8 worm cellular contexts compared by ENCODE assay signal in the genomic region with DNA sequence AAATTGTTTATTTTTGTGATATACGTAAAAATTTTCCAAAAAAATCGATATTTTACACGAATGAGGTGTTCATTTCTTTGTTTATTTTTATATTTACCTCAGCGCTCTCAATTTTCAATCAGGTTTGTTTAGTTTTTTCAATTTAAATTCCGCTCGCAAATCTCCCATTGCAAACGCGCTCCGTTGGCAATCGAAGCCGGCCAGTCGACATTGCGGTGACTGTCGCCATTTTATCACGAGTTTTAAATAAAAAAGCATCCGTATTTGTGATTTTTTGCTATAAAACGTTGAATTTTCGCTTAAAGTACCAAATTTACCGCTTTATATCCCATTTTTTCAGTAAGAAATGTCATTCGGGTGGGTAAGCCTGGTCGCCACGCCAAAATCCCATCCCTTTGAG.
TF ChIP-seq lines count a peak whose summit lies in the region.

TSS of gene slmp-1 (plus strand) at position 335 of the 400 bp plus-strand sequence.

TF ChIP-seq in whole organism, L1 larva, 84 proteins besides CTCF, POLR2A, EP300 and RAD21 (continues in another document):
- TF ChIP-seq ceh-82 (tag; optimal IDR thresholded peaks at IDR 0.05; lab: Kevin White, UChicago) (peak in 1 of 3 experiments; percentile 62), ceh-8 (GFP tag; optimal IDR thresholded peaks at IDR 0.05; lab: Kevin White, UChicago) (no peak), skn-1 (tag; optimal IDR thresholded peaks at IDR 0.05; lab: Kevin White, UChicago) (peak; percentile 75), nhr-11 (tag; optimal IDR thresholded peaks at IDR 0.05; lab: Kevin White, UChicago) (no peak), dpl-1 (GFP tag; optimal IDR thresholded peaks at IDR 0.05; lab: Kevin White, UChicago) (peak; percentile 87 to 93 (median 90)), blmp-1 (tag; optimal IDR thresholded peaks at IDR 0.05; lab: Kevin White, UChicago) (peak; percentile 24), unc-30 (tag; optimal IDR thresholded peaks at IDR 0.05; lab: Kevin White, UChicago) (no peak), mef-2 (tag; optimal IDR thresholded peaks at IDR 0.05; lab: Kevin White, UChicago) (no peak), elt-3 (tag; optimal IDR thresholded peaks at IDR 0.05; lab: Kevin White, UChicago) (peak in 1 of 6 experiments; percentile 68), Y116A8C.19 (tag; optimal IDR thresholded peaks at IDR 0.05; lab: Kevin White, UChicago; ENCODE audit: borderline replicate concordance) (no peak)

TF ChIP-seq in whole organism, L2 larva, 48 proteins besides CTCF, POLR2A, EP300 and RAD21 (continues in another document):
- TF ChIP-seq zag-1 (tag; optimal IDR thresholded peaks at IDR 0.05; lab: Kevin White, UChicago) (no peak), Y55F3AM.14 (GFP tag; optimal IDR thresholded peaks at IDR 0.05; lab: Kevin White, UChicago) (no peak), sma-9 (GFP tag; optimal IDR thresholded peaks at IDR 0.05; lab: Kevin White, UChicago) (peak; percentile 27), sma-9 (tag; optimal IDR thresholded peaks at IDR 0.05; lab: Kevin White, UChicago) (no peak), nhr-77 (tag; optimal IDR thresholded peaks at IDR 0.05; lab: Kevin White, UChicago) (no peak), fos-1 (tag; optimal IDR thresholded peaks at IDR 0.05; lab: Kevin White, UChicago) (peak; percentile 41), nhr-237 (tag; optimal IDR thresholded peaks at IDR 0.05; lab: Kevin White, UChicago) (no peak), nhr-12 (tag; optimal IDR thresholded peaks at IDR 0.05; lab: Kevin White, UChicago) (no peak), elt-3 (tag; optimal IDR thresholded peaks at IDR 0.05; lab: Kevin White, UChicago) (no peak), aly-2 (tag; optimal IDR thresholded peaks at IDR 0.05; lab: Kevin White, UChicago) (no peak), nhr-23 (tag; optimal IDR thresholded peaks at IDR 0.05; lab: Kevin White, UChicago) (no peak), ama-1 (optimal IDR thresholded peaks at IDR 0.05; lab: Kevin White, UChicago) (no peak)

TF ChIP-seq in whole organism, L3 larva, 47 proteins besides CTCF, POLR2A, EP300 and RAD21 (continues in another document):
- no peak for TF ChIP-seq ceh-28 (tag; optimal IDR thresholded peaks at IDR 0.05; lab: Kevin White, UChicago)
- peak; percentile 11 for TF ChIP-seq jun-1 (tag; optimal IDR thresholded peaks at IDR 0.05; lab: Kevin White, UChicago)
- TF ChIP-seq daf-12 (tag; optimal IDR thresholded peaks at IDR 0.05; lab: Kevin White, UChicago): no peak
- TF ChIP-seq ceh-16 (tag; optimal IDR thresholded peaks at IDR 0.05; lab: Kevin White, UChicago): no peak
- no peak for TF ChIP-seq fos-1 (tag; optimal IDR thresholded peaks at IDR 0.05; lab: Kevin White, UChicago)
- peak; percentile 30 for TF ChIP-seq lin-39 (tag; optimal IDR thresholded peaks at IDR 0.05; lab: Kevin White, UChicago)
- TF ChIP-seq snpc-4 (tag; optimal IDR thresholded peaks at IDR 0.05; lab: Kevin White, UChicago): peak; percentile 65
- TF ChIP-seq unc-62 (GFP tag; optimal IDR thresholded peaks at IDR 0.05; lab: Kevin White, UChicago): no peak
- no peak for TF ChIP-seq zag-1 (tag; optimal IDR thresholded peaks at IDR 0.05; lab: Kevin White, UChicago)
- peak; percentile 78 for TF ChIP-seq nfya-1 (tag; optimal IDR thresholded peaks at IDR 0.05; lab: Kevin White, UChicago; ENCODE audit: insufficient read depth)
- peak; percentile 82 for TF ChIP-seq pha-4 (tag; optimal IDR thresholded peaks at IDR 0.05; lab: Kevin White, UChicago)

TF ChIP-seq in whole organism, L4 larva, 104 proteins besides CTCF, POLR2A, EP300 and RAD21 (continues in another document):
- TF ChIP-seq mes-2 (tag; optimal IDR thresholded peaks at IDR 0.05; lab: Kevin White, UChicago; ENCODE audit: poor library complexity, severe bottlenecking): peak; percentile 81
- peak; percentile 67 for TF ChIP-seq dve-1 (tag; optimal IDR thresholded peaks at IDR 0.05; lab: Kevin White, UChicago; ENCODE audit: insufficient read depth)
- no peak for TF ChIP-seq attf-4 (tag; optimal IDR thresholded peaks at IDR 0.05; lab: Kevin White, UChicago)
- TF ChIP-seq spr-3 (GFP tag; optimal IDR thresholded peaks at IDR 0.05; lab: Kevin White, UChicago): no peak
- TF ChIP-seq lin-29 (GFP tag; IDR thresholded peaks at IDR 0.05; lab: Robert Waterston, UW): no peak
- peak in 1 of 2 experiments; percentile 78 for TF ChIP-seq lsy-2 (tag; optimal IDR thresholded peaks at IDR 0.05; lab: Kevin White, UChicago)
- peak; percentile 26 for TF ChIP-seq rbr-2 (tag; optimal IDR thresholded peaks at IDR 0.05; lab: Kevin White, UChicago)
- peak; percentile 93 for TF ChIP-seq hlh-30 (tag; optimal IDR thresholded peaks at IDR 0.05; lab: Kevin White, UChicago; ENCODE audit: insufficient read depth)
- no peak for TF ChIP-seq pqm-1 (tag; optimal IDR thresholded peaks at IDR 0.05; lab: Kevin White, UChicago)
- no peak for TF ChIP-seq zfp-3 (GFP tag; conservative IDR thresholded peaks at IDR 0.05; lab: Robert Waterston, UW)
- TF ChIP-seq sdz-12 (GFP tag; optimal IDR thresholded peaks at IDR 0.05; lab: Kevin White, UChicago): no peak

TF ChIP-seq in whole organism, early embryonic, 17 proteins besides CTCF, POLR2A, EP300 and RAD21:
- no peak for TF ChIP-seq scrt-1 (GFP tag; IDR thresholded peaks at IDR 0.05; lab: Robert Waterston, UW)
- peak; percentile 19 for TF ChIP-seq F13C5.2 (tag; optimal IDR thresholded peaks at IDR 0.05; lab: Kevin White, UChicago)

TF ChIP-seq in whole organism, late embryonic, 69 proteins besides CTCF, POLR2A, EP300 and RAD21:
- peak; percentile 23 for TF ChIP-seq elt-2 (tag; optimal IDR thresholded peaks at IDR 0.05; lab: Kevin White, UChicago)
- peak; percentile 71 for TF ChIP-seq hlh-30 (tag; optimal IDR thresholded peaks at IDR 0.05; lab: Kevin White, UChicago; ENCODE audit: insufficient read depth)
- TF ChIP-seq ttx-3 (tag; optimal IDR thresholded peaks at IDR 0.05; lab: Kevin White, UChicago): peak; percentile 3
- no peak for TF ChIP-seq syd-9 (tag; optimal IDR thresholded peaks at IDR 0.05; lab: Kevin White, UChicago)
- TF ChIP-seq unc-55 (GFP tag; optimal IDR thresholded peaks at IDR 0.05; lab: Kevin White, UChicago): no peak
- no peak for TF ChIP-seq lin-11 (tag; optimal IDR thresholded peaks at IDR 0.05; lab: Kevin White, UChicago)
- peak; percentile 44 for TF ChIP-seq nfya-1 (tag; optimal IDR thresholded peaks at IDR 0.05; lab: Kevin White, UChicago)
- no peak for TF ChIP-seq K02D7.2 (tag; optimal IDR thresholded peaks at IDR 0.05; lab: Kevin White, UChicago)
- peak; percentile 26 for TF ChIP-seq rnt-1 (tag; optimal IDR thresholded peaks at IDR 0.05; lab: Kevin White, UChicago)
- peak; percentile 34 for TF ChIP-seq ceh-31 (tag; optimal IDR thresholded peaks at IDR 0.05; lab: Kevin White, UChicago)

TF ChIP-seq in whole organism, mixed stage, embryonic, 35 proteins besides CTCF, POLR2A, EP300 and RAD21:
- TF ChIP-seq hlh-1 (tag; optimal IDR thresholded peaks at IDR 0.05; lab: Kevin White, UChicago) (peak; percentile 9), lsy-2 (tag; optimal IDR thresholded peaks at IDR 0.05; lab: Kevin White, UChicago) (peak; percentile 42), zip-8 (tag; optimal IDR thresholded peaks at IDR 0.05; lab: Kevin White, UChicago) (no peak), mab-5 (tag; optimal IDR thresholded peaks at IDR 0.05; lab: Kevin White, UChicago) (no peak), pha-4 (tag; optimal IDR thresholded peaks at IDR 0.05; lab: Kevin White, UChicago) (no peak), unc-120 (tag; optimal IDR thresholded peaks at IDR 0.05; lab: Kevin White, UChicago; ENCODE audit: poor library complexity, severe bottlenecking) (no peak), mep-1 (tag; optimal IDR thresholded peaks at IDR 0.05; lab: Kevin White, UChicago) (peak; percentile 28), mls-2 (tag; optimal IDR thresholded peaks at IDR 0.05; lab: Kevin White, UChicago) (no peak), unc-62 (GFP tag; optimal IDR thresholded peaks at IDR 0.05; lab: Kevin White, UChicago) (no peak), nhr-237 (tag; optimal IDR thresholded peaks at IDR 0.05; lab: Kevin White, UChicago) (peak; percentile 13), ces-1 (GFP tag; optimal IDR thresholded peaks at IDR 0.05; lab: Kevin White, UChicago) (peak; percentile 4)

TF ChIP-seq in whole organism, young adult, 124 proteins besides CTCF, POLR2A, EP300 and RAD21 (continues in another document):
- TF ChIP-seq lin-54 (GFP tag; optimal IDR thresholded peaks at IDR 0.05; lab: Kevin White, UChicago): peak; percentile 57
- TF ChIP-seq hrde-1 (tag; optimal IDR thresholded peaks at IDR 0.05; lab: Kevin White, UChicago; ENCODE audit: borderline replicate concordance): no peak
- TF ChIP-seq attf-6 (GFP tag; IDR thresholded peaks at IDR 0.05; lab: Robert Waterston, UW): no peak
- no peak for TF ChIP-seq K11D2.4 (GFP tag; IDR thresholded peaks at IDR 0.05; lab: Robert Waterston, UW)
- no peak for TF ChIP-seq hmg-20 (GFP tag; IDR thresholded peaks at IDR 0.05; lab: Robert Waterston, UW)
- TF ChIP-seq B0019.2 (GFP tag; conservative IDR thresholded peaks at IDR 0.05; lab: Robert Waterston, UW): no peak
- TF ChIP-seq nhr-179 (tag; optimal IDR thresholded peaks at IDR 0.05; lab: Kevin White, UChicago): no peak
- no peak for TF ChIP-seq zfh-2 (GFP tag; conservative IDR thresholded peaks at IDR 0.05; lab: Robert Waterston, UW)
- TF ChIP-seq B0336.3 (GFP tag; IDR thresholded peaks at IDR 0.05; lab: Robert Waterston, UW): no peak
- TF ChIP-seq ztf-28 (GFP tag; IDR thresholded peaks at IDR 0.05; lab: Robert Waterston, UW): no peak
- no peak for TF ChIP-seq cebp-1 (GFP tag; IDR thresholded peaks at IDR 0.05; lab: Robert Waterston, UW)
- TF ChIP-seq cebp-1 (tag; optimal IDR thresholded peaks at IDR 0.05; lab: Kevin White, UChicago): peak; percentile 43
- peak; percentile 37 for TF ChIP-seq efl-1 (GFP tag; optimal IDR thresholded peaks at IDR 0.05; lab: Kevin White, UChicago)
- no peak for TF ChIP-seq egrh-3 (GFP tag; IDR thresholded peaks at IDR 0.05; lab: Robert Waterston, UW)
- no peak for TF ChIP-seq F22D6.2 (tag; optimal IDR thresholded peaks at IDR 0.05; lab: Kevin White, UChicago)
- peak; percentile 35; the same call in 1 of the 2 replicates for TF ChIP-seq dox-1 (GFP tag; IDR thresholded peaks at IDR 0.05; lab: Robert Waterston, UW)
- no peak for TF ChIP-seq ztf-22 (GFP tag; optimal IDR thresholded peaks at IDR 0.05; lab: Kevin White, UChicago)
- TF ChIP-seq B0035.1 (tag; optimal IDR thresholded peaks at IDR 0.05; lab: Kevin White, UChicago): no peak
- TF ChIP-seq athp-1 (tag; optimal IDR thresholded peaks at IDR 0.05; lab: Kevin White, UChicago): no peak
- TF ChIP-seq madf-10 (tag; optimal IDR thresholded peaks at IDR 0.05; lab: Kevin White, UChicago): no peak
- no peak for TF ChIP-seq F57A8.1 (GFP tag; optimal IDR thresholded peaks at IDR 0.05; lab: Kevin White, UChicago)
- TF ChIP-seq lin-35 (GFP tag; optimal IDR thresholded peaks at IDR 0.05; lab: Kevin White, UChicago): peak in 1 of 3 experiments; percentile 77
- no peak for TF ChIP-seq aptf-2 (GFP tag; conservative IDR thresholded peaks at IDR 0.05; lab: Robert Waterston, UW)
- no peak for TF ChIP-seq lir-1 (GFP tag; conservative IDR thresholded peaks at IDR 0.05; lab: Robert Waterston, UW)
- TF ChIP-seq Y56A3A.18 (GFP tag; IDR thresholded peaks at IDR 0.05; lab: Robert Waterston, UW): no peak
- no peak for TF ChIP-seq ets-4 (GFP tag; optimal IDR thresholded peaks at IDR 0.05; lab: Kevin White, UChicago)
